Worm (Caenorhabditis elegans) whole organism, young adult: ENCODE measurements around the gene sel-13.

Experiments used
- F52B5.7 ChIP-seq: sonication (generic microtip); optimal IDR thresholded peaks from 2 replicates; lab custom pipeline; 2016; ENCODE audit warnings: mild to moderate bottlenecking, missing genetic modification characterization, missing compliant biosample characterization
- ama-1 ChIP-seq, 3 experiments: fragments of 150-350 bp in 1 of 3; sonication (generic microtip) in 2 of 3; optimal IDR thresholded peaks; 2 replicates each; lab custom pipeline; 2014 to 2018; ENCODE audit warnings: missing biosample characterization in 2 of 3, missing genetic modification characterization in 2 of 3, missing genetic modification reagents in 2 of 3
- aptf-2 ChIP-seq: fragments of 200-800 bp; sonication (Bioruptor generic); conservative IDR thresholded peaks from 2 replicates; pipeline ENCODE4 v1.3.6; 2022; ENCODE audit warnings: missing genetic modification reagents, missing genetic modification characterization, missing compliant biosample characterization
- ceh-58 ChIP-seq: fragments of 200-800 bp; sonication (Bioruptor generic); IDR thresholded peaks from 2 replicates; pipeline ENCODE4 v1.3.6; 2022; ENCODE audit warnings: missing genetic modification characterization, missing compliant biosample characterization
- let-607 ChIP-seq, 2 experiments: fragments of 200-800 bp in 1 of 2; sonication (Bioruptor generic) in 1 of 2; sonication (generic microtip) in 1 of 2; optimal IDR thresholded peaks; 2 replicates each; lab custom pipeline; 2016 to 2018; ENCODE audit warnings: mild to moderate bottlenecking in 2 of 2, missing compliant biosample characterization in 2 of 2, missing genetic modification characterization in 2 of 2, moderate library complexity in 2 of 2, missing genotype in 1 of 2
- madf-3 ChIP-seq: fragments of 200-800 bp; sonication (Bioruptor generic); IDR thresholded peaks from 2 replicates; pipeline ENCODE4 v1.3.6; 2022; ENCODE audit warnings: missing genetic modification reagents, missing genetic modification characterization, missing compliant biosample characterization
- nfyb-1 ChIP-seq: fragments of 200-800 bp; sonication (Bioruptor generic); IDR thresholded peaks from 2 replicates; pipeline ENCODE4 v1.3.6; 2022; ENCODE audit warnings: missing genetic modification reagents, missing genetic modification characterization, missing compliant biosample characterization
- snpc-4 ChIP-seq, 5 experiments: fragments of 150-350 bp in 1 of 5; sonication (generic microtip) in 4 of 5; optimal IDR thresholded peaks; 2 replicates each; lab custom pipeline; 2014 to 2018; ENCODE audit warnings: missing genetic modification characterization in 5 of 5, missing biosample characterization in 3 of 5, antibody characterized with exemption in 2 of 5, mild to moderate bottlenecking in 2 of 5, missing compliant biosample characterization in 2 of 5, missing genotype in 2 of 5, moderate library complexity in 2 of 5, missing genetic modification reagents in 1 of 5
- somi-1 ChIP-seq: fragments of 200-800 bp; sonication (Bioruptor generic); optimal IDR thresholded peaks from 2 replicates; lab custom pipeline; 2018; ENCODE audit warnings: mild to moderate bottlenecking, missing genetic modification characterization, missing compliant biosample characterization

DNA sequence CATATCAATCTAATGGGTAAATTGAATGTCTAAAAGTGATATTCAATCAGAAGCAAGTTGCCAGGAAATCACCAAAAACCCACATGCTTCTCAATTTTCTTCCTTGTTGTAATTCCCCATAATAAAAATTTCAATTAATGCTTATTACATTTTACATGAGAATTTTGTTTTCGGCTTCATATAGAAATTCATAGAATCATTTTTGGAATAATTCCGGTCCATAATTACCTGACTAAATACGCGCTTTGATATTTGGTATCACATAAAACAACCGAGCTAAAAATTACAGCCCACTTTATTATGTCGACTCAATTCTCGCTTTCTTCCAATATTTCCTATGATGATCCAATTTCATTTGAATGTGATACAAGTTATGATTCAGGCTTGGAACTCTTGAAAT, 28.1 kb downstream of the sel-13 start, which contains the start of gene srg-13:
- TF ChIP-seq F52B5.7 (tag; lab: Kevin White, UChicago) (no peak), somi-1 (GFP tag; lab: Kevin White, UChicago) (no peak), ceh-58 (no peak), snpc-4 (GFP tag; optimal IDR thresholded peaks at IDR 0.05; lab: Kevin White, UChicago) (no peak), snpc-4 (tag; optimal IDR thresholded peaks at IDR 0.05; lab: Kevin White, UChicago) (no peak), aptf-2 (no peak), ama-1 (optimal IDR thresholded peaks at IDR 0.05; lab: Kevin White, UChicago) (no peak), ama-1 (GFP tag; optimal IDR thresholded peaks at IDR 0.05; lab: Kevin White, UChicago) (no peak), let-607 (tag; optimal IDR thresholded peaks at IDR 0.05; lab: Kevin White, UChicago) (no peak), madf-3 (no peak), nfyb-1 (GFP tag; lab: Robert Waterston, UW) (no peak)
